Worm (Caenorhabditis elegans): ENCODE results near the gene daf-36.

daf-36 gene

DNA sequence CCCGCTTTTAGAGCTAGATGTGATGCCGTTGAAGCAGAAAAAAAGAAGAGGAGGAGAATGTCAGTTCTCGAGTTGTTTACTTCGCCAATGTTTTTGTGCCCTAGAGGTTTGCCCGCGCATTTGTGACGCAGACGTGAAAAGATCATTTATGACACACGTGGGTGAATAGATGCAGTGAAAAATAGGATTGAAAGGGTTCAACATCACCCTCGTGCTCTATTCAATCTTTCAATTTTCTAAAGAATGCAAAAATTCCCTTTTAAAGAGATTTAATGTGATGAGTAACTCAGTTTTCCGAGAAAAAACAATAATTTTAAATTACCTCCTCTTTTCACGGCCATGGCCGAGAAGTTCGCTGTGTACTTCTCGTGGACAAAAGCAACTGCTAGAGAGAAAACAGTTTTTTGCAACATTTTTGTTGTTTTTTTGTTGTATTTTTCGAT is 21.0 kb upstream of the daf-36 start (continued):
- TF ChIP-seq F49E8.2 (tag; optimal IDR thresholded peaks at IDR 0.05; ENCODE audit: borderline replicate concordance) (no peak), mxl-2 (GFP tag; conservative IDR thresholded peaks at IDR 0.05) (no peak), ZK337.2 (GFP tag; IDR thresholded peaks at IDR 0.05) (0 out of 2 replicates have a peak, but pooled peaks have one; percentile 23), hlh-11 (tag; optimal IDR thresholded peaks at IDR 0.05) (peak; percentile 40), ceh-44 (GFP tag; IDR thresholded peaks at IDR 0.05) (no peak), Y48G9A.11 (GFP tag; IDR thresholded peaks at IDR 0.05) (no peak), fos-1 (tag; optimal IDR thresholded peaks at IDR 0.05) (no peak), D1046.2 (GFP tag; IDR thresholded peaks at IDR 0.05) (no peak), vab-7 (GFP tag; IDR thresholded peaks at IDR 0.05) (no peak), hmg-1.1 (GFP tag; IDR thresholded peaks at IDR 0.05) (no peak; the same call in 1 of the 2 replicates), ceh-20 (GFP tag; IDR thresholded peaks at IDR 0.05) (no peak), fkh-10 (GFP tag; optimal IDR thresholded peaks at IDR 0.05) (peak; percentile 87), php-3 (GFP tag; IDR thresholded peaks at IDR 0.05) (no peak), duxl-1 (tag; optimal IDR thresholded peaks at IDR 0.05; ENCODE audit: poor library complexity) (no peak), lsy-2 (tag; optimal IDR thresholded peaks at IDR 0.05) (peak; percentile 28 to 47), zip-11 (GFP tag; IDR thresholded peaks at IDR 0.05) (no peak), tra-1 (GFP tag; IDR thresholded peaks at IDR 0.05) (no peak), ctbp-1 (GFP tag; IDR thresholded peaks at IDR 0.05) (peak; percentile 40; the same call in 1 of the 2 replicates), nhr-28 (tag; optimal IDR thresholded peaks at IDR 0.05) (peak; percentile 78), unc-39 (tag; optimal IDR thresholded peaks at IDR 0.05) (no peak), F26F4.8 (GFP tag; conservative IDR thresholded peaks at IDR 0.05) (no peak), T26A8.4 (GFP tag; IDR thresholded peaks at IDR 0.05) (no peak), zfp-3 (GFP tag; conservative IDR thresholded peaks at IDR 0.05) (no peak), set-16 (GFP tag; IDR thresholded peaks at IDR 0.05) (no peak), nhr-41 (GFP tag; IDR thresholded peaks at IDR 0.05) (no peak), dmd-8 (GFP tag; IDR thresholded peaks at IDR 0.05) (no peak), dmd-9 (GFP tag; IDR thresholded peaks at IDR 0.05) (no peak)

- TF ChIP-seq ztf-7 (tag; optimal IDR thresholded peaks at IDR 0.05), result no peak
- TF ChIP-seq fkh-10 (GFP tag; optimal IDR thresholded peaks at IDR 0.05), result no peak
- TF ChIP-seq dve-1 (tag; optimal IDR thresholded peaks at IDR 0.05; ENCODE audit: insufficient read depth), result peak; percentile 53
- no peak for TF ChIP-seq egl-43 (GFP tag; IDR thresholded peaks at IDR 0.05)
- TF ChIP-seq snpc-4 (tag; optimal IDR thresholded peaks at IDR 0.05), result no peak
- TF ChIP-seq nhr-28 (tag; optimal IDR thresholded peaks at IDR 0.05), result peak; percentile 69
- TF ChIP-seq daf-12 (tag; optimal IDR thresholded peaks at IDR 0.05), result no peak
- no peak for TF ChIP-seq dmd-8 (GFP tag; IDR thresholded peaks at IDR 0.05)
- no peak for TF ChIP-seq attf-4 (tag; optimal IDR thresholded peaks at IDR 0.05)
- TF ChIP-seq Y75B8A.6 (GFP tag; IDR thresholded peaks at IDR 0.05), result no peak
- no peak for TF ChIP-seq tra-1 (GFP tag; IDR thresholded peaks at IDR 0.05)
- TF ChIP-seq fos-1 (tag; optimal IDR thresholded peaks at IDR 0.05), result no peak
- no peak for TF ChIP-seq mep-1 (tag; optimal IDR thresholded peaks at IDR 0.05)
- no peak for TF ChIP-seq hif-1 (tag; optimal IDR thresholded peaks at IDR 0.05)
- TF ChIP-seq ceh-44 (GFP tag; IDR thresholded peaks at IDR 0.05), result no peak
- TF ChIP-seq mdl-1 (tag; optimal IDR thresholded peaks at IDR 0.05), result no peak
- no peak for TF ChIP-seq nhr-41 (GFP tag; IDR thresholded peaks at IDR 0.05)
- no peak for TF ChIP-seq pha-4 (GFP tag; IDR thresholded peaks at IDR 0.05)
- no peak for TF ChIP-seq pha-4 (tag; optimal IDR thresholded peaks at IDR 0.05)
- TF ChIP-seq F44E2.7 (GFP tag; IDR thresholded peaks at IDR 0.05), result no peak
- peak; percentile 45 for TF ChIP-seq hlh-11 (tag; optimal IDR thresholded peaks at IDR 0.05)
- no peak for TF ChIP-seq daf-16 (GFP tag; optimal IDR thresholded peaks at IDR 0.05)
- peak; percentile 100 for TF ChIP-seq daf-16 (tag; optimal IDR thresholded peaks at IDR 0.05)
- no peak for TF ChIP-seq nhr-25 (tag; optimal IDR thresholded peaks at IDR 0.05; ENCODE audit: borderline replicate concordance, insufficient read depth)
- no peak for TF ChIP-seq ama-1 (optimal IDR thresholded peaks at IDR 0.05)
- TF ChIP-seq pqm-1 (tag; optimal IDR thresholded peaks at IDR 0.05), result peak; percentile 22
- TF ChIP-seq mxl-2 (GFP tag; conservative IDR thresholded peaks at IDR 0.05), result no peak
- TF ChIP-seq gei-8 (GFP tag; optimal IDR thresholded peaks at IDR 0.05), result no peak
- no peak for TF ChIP-seq zfp-2 (tag; optimal IDR thresholded peaks at IDR 0.05)
- TF ChIP-seq nhr-77 (tag; optimal IDR thresholded peaks at IDR 0.05), result peak; percentile 34
Observed at ce11 chrV:10245615-10246014, 20.1 kb upstream of the daf-36 start.
